Worm (Caenorhabditis elegans): ENCODE data around the gene C30A5.16.

Gene C30A5.16

DNA sequence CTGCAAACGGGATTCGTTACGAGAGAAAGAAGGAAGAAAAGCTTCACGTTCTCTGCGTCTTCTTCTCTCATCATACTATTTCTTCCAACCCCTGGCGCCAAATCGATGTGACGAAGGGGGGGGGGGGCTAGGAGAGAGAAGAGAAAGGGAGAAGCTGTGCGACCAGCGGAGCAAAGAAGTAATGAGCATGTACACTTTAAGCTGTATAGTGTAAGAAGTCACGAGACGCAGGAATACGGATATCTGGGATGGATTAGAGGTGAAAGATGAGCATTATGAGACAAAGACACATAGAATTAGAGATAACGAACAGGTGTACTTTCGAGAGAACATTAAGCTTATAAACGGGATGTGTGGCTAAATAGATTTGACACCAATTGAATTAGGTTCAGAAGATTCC is 16.3 kb upstream of the C30A5.16 start:
- TF ChIP-seq nhr-28 (tag; optimal IDR thresholded peaks at IDR 0.05) (no peak), nhr-237 (tag; optimal IDR thresholded peaks at IDR 0.05) (no peak), sea-2 (GFP tag; optimal IDR thresholded peaks at IDR 0.05) (no peak), nhr-77 (tag; optimal IDR thresholded peaks at IDR 0.05) (no peak), mml-1 (tag; optimal IDR thresholded peaks at IDR 0.05) (no peak), fos-1 (tag; optimal IDR thresholded peaks at IDR 0.05) (no peak), nfya-1 (tag; optimal IDR thresholded peaks at IDR 0.05; ENCODE audit: insufficient read depth) (peak; percentile 77), egl-27 (tag; optimal IDR thresholded peaks at IDR 0.05) (no peak), lin-15B (tag; optimal IDR thresholded peaks at IDR 0.05) (peak; percentile 33), egl-5 (tag; optimal IDR thresholded peaks at IDR 0.05) (no peak), lin-39 (tag; optimal IDR thresholded peaks at IDR 0.05) (peak; percentile 60), nhr-11 (tag; optimal IDR thresholded peaks at IDR 0.05) (peak; percentile 5), unc-39 (tag; optimal IDR thresholded peaks at IDR 0.05) (no peak), nhr-25 (tag; optimal IDR thresholded peaks at IDR 0.05) (no peak), fkh-2 (tag; optimal IDR thresholded peaks at IDR 0.05) (no peak), ceh-16 (tag; optimal IDR thresholded peaks at IDR 0.05) (no peak), snpc-4 (tag; optimal IDR thresholded peaks at IDR 0.05) (peak; percentile 43), daf-12 (tag; optimal IDR thresholded peaks at IDR 0.05) (no peak)

DNA sequence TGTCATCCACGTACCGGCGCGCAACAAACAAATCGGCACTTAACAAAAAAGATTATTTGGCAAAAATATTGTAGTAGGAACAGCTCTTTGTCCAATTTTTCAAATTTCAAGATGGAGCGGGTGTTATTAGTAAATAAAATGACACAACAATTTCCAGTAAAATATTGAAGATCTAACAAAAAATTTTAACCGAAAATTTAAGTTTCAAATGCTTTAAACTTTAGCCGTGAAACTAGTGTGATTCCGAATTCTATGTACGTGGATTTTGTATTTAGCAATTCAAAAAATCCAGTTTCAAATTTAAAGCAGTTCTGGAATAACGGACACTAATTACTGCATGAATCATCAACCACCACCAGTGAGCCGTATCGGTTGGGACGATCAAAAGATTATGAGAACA is 15.3 kb upstream of the C30A5.16 start, which contains the start of gene snb-5:
Gene snb-5 (plus strand): TSS at position 301 of the 400 bp plus-strand sequence.
- TF ChIP-seq ceh-16 (tag; optimal IDR thresholded peaks at IDR 0.05) (no peak), jun-1 (tag; optimal IDR thresholded peaks at IDR 0.05) (no peak), pqm-1 (tag; optimal IDR thresholded peaks at IDR 0.05) (no peak), hmg-11 (tag; optimal IDR thresholded peaks at IDR 0.05) (no peak), ztf-4 (tag; optimal IDR thresholded peaks at IDR 0.05) (no peak), lin-39 (tag; optimal IDR thresholded peaks at IDR 0.05) (no peak), snpc-4 (tag; optimal IDR thresholded peaks at IDR 0.05) (no peak), nhr-28 (tag; optimal IDR thresholded peaks at IDR 0.05) (no peak), nfya-1 (tag; optimal IDR thresholded peaks at IDR 0.05; ENCODE audit: insufficient read depth) (no peak), ztf-11 (tag; optimal IDR thresholded peaks at IDR 0.05) (no peak), nhr-11 (tag; optimal IDR thresholded peaks at IDR 0.05) (no peak), fkh-10 (GFP tag; optimal IDR thresholded peaks at IDR 0.05) (no peak), nhr-67 (tag; optimal IDR thresholded peaks at IDR 0.05) (no peak), ceh-28 (tag; optimal IDR thresholded peaks at IDR 0.05) (no peak), nhr-23 (tag; optimal IDR thresholded peaks at IDR 0.05) (no peak), ceh-9 (tag; optimal IDR thresholded peaks at IDR 0.05) (no peak)

DNA sequence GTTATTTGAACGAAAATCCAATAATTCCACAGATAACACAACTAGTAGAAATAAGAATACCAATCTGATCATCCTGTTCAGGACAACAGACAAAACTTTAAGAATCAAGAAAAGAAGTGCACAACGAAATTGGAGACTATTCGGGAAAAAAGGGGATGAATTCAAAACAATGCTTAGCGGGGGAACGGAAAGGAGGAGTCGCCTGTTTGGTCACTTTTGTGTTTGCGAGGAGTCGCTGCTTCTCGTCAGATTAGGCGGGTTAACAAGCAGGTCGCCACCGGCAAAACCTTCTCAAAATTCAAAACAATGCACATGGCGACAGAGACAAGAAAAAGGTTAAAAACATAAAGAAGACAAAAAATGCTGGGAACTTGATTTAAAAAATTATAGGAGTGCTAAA is 8.2 kb upstream of the C30A5.16 start, which contains the start of gene C30A5.10:
Gene C30A5.10 (minus strand): TSS at position 101 of the 400 bp plus-strand sequence.
- TF ChIP-seq nhr-12 (tag; optimal IDR thresholded peaks at IDR 0.05) (no peak), jun-1 (tag; optimal IDR thresholded peaks at IDR 0.05) (no peak)

DNA sequence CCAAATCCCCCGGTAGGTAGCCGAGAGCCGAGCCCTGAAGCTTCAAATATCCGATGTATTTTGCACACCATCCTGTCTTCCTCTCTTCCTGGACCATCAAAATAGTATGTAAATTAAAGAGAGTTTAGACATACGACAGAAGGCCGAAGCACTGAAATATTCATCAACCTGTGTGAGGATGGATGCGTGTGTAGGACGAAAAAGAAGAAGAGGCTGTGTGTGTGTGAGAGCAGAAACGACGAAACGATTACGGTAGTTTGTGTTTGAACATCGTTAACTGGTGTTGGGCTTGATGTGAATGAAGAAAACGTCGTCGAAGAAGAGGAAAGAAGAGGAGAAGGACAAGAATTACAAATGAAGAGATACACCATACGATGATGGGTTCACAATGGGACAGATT is 6.5 kb upstream of the C30A5.16 start:
- TF ChIP-seq skn-1 (tag; optimal IDR thresholded peaks at IDR 0.05) (no peak), ZK546.5 (tag; optimal IDR thresholded peaks at IDR 0.05) (no peak), pqm-1 (tag; optimal IDR thresholded peaks at IDR 0.05) (no peak), nfya-1 (tag; optimal IDR thresholded peaks at IDR 0.05; ENCODE audit: insufficient read depth) (peak; percentile 21), eor-1 (tag; optimal IDR thresholded peaks at IDR 0.05) (no peak), nhr-25 (tag; optimal IDR thresholded peaks at IDR 0.05) (no peak)

DNA sequence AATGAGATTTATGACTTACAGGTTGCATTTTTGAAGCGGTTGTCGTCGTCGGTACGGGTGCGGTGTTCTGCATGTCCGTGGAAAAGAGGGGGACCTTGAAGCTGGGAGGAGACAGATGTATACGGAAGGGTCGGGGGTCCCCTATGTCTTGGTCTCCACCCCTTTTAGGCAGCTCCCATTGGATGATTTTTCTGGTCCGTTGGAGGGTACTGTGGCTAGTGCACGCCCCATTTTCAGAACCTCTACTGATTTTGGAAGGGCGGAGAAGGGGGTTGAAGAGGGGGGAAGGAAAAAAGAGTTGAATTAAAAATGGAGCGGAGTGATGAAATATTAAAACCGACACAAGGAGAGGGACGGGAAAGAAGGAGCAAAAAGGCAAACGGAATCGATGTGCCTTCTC is 1.8 kb upstream of the C30A5.16 start, which contains the start of gene unc-86:
Gene unc-86 (minus strand): TSS at position 113 of the 400 bp plus-strand sequence.
- TF ChIP-seq nfya-1 (tag; optimal IDR thresholded peaks at IDR 0.05; ENCODE audit: insufficient read depth) (peak; percentile 67), lin-39 (tag; optimal IDR thresholded peaks at IDR 0.05) (no peak)

DNA sequence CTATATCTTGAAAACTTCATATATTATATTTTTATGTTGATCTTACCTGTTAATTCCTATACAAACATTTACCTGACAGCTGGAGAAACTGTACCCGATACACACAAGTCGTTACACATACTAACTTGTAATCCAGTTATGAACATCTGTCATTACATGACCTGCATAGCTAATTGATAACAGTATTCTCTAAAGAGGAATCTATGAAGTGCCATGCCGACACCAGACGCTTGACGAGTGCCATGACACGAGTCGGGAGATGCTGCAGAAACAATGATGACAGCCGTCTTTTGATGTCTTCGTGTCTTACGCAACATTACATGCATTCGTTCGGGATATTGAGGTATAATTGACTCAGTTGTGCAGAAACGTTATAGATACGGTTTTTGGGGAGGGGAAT is 2.1 kb downstream of the C30A5.16 start:
- no peak for TF ChIP-seq hmg-11 (tag; optimal IDR thresholded peaks at IDR 0.05)
- no peak for TF ChIP-seq nfya-1 (tag; optimal IDR thresholded peaks at IDR 0.05; ENCODE audit: insufficient read depth)
- no peak for TF ChIP-seq tbx-2 (tag; optimal IDR thresholded peaks at IDR 0.05)
- no peak for TF ChIP-seq elt-3 (tag; optimal IDR thresholded peaks at IDR 0.05)
- no peak for TF ChIP-seq elt-1 (tag; optimal IDR thresholded peaks at IDR 0.05)

Data from whole organism, L3 larva.